Worm (Caenorhabditis elegans): ENCODE results near the gene appg-1.
"Not testable (repeated sequence)": the region's sequence is repeated elsewhere in the genome, so short reads cannot be mapped to it uniquely, and the experiment has no call there.

appg-1 gene

DNA sequence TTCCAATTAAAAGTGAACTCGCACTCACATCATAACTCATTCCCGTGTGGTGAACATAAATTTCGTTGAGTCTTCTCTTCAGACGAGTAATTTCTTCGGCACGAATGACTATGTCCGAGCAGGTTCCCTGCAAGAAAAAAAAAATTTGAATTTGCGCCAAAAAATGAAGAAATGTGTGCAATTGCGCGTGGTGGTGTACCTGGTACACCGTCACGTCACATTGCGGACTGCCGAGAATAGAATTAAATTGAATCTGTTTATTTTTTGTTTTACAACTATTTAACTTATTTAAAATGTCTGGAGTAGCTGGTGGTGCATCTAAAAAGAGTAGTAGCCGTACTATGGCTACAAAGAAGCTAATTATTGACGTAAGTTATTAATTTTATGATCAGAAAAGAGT, 24.9 kb upstream of the appg-1 start, which contains the start of gene mdt-22 (continued):
- peak; percentile 45 for TF ChIP-seq lin-39 (tag; optimal IDR thresholded peaks at IDR 0.05)
- peak; percentile 80 for TF ChIP-seq swsn-7 (tag; optimal IDR thresholded peaks at IDR 0.05)
- TF ChIP-seq jun-1 (tag; optimal IDR thresholded peaks at IDR 0.05): peak; percentile 55
- TF ChIP-seq mab-9 (GFP tag; IDR thresholded peaks at IDR 0.05): peak; percentile 72
- TF ChIP-seq lin-14 (GFP tag; optimal IDR thresholded peaks at IDR 0.05): peak; percentile 71
- peak; percentile 72 for TF ChIP-seq skn-1 (tag; optimal IDR thresholded peaks at IDR 0.05)
- peak; percentile 82 to 86 for TF ChIP-seq lsy-2 (tag; optimal IDR thresholded peaks at IDR 0.05)
- TF ChIP-seq ztf-4 (tag; optimal IDR thresholded peaks at IDR 0.05): no peak
- peak; percentile 97 to 98 (median 97) for TF ChIP-seq dpl-1 (GFP tag; optimal IDR thresholded peaks at IDR 0.05)
- TF ChIP-seq pax-3 (tag; optimal IDR thresholded peaks at IDR 0.05): peak; percentile 74
- peak; percentile 63 for TF ChIP-seq fkh-10 (GFP tag; optimal IDR thresholded peaks at IDR 0.05)
- peak; percentile 80 for TF ChIP-seq tbx-2 (tag; optimal IDR thresholded peaks at IDR 0.05)
- TF ChIP-seq tlp-1 (tag; optimal IDR thresholded peaks at IDR 0.05): no peak
- no peak for TF ChIP-seq unc-30 (tag; optimal IDR thresholded peaks at IDR 0.05)
- TF ChIP-seq ceh-82 (tag; optimal IDR thresholded peaks at IDR 0.05): peak; percentile 79 to 88 (median 87)
- TF ChIP-seq blmp-1 (tag; optimal IDR thresholded peaks at IDR 0.05): peak; percentile 52
- peak in 2 of 6 experiments; percentile 2 to 4 for TF ChIP-seq elt-3 (tag; optimal IDR thresholded peaks at IDR 0.05)
- TF ChIP-seq nhr-76 (tag; optimal IDR thresholded peaks at IDR 0.05): no peak
- TF ChIP-seq nhr-19 (GFP tag; conservative IDR thresholded peaks at IDR 0.05): peak; percentile 81
- TF ChIP-seq nhr-237 (tag; optimal IDR thresholded peaks at IDR 0.05): no peak
- no peak for TF ChIP-seq pqm-1 (tag; optimal IDR thresholded peaks at IDR 0.05)
- TF ChIP-seq sptf-1 (tag; optimal IDR thresholded peaks at IDR 0.05): no peak
- TF ChIP-seq nhr-12 (tag; optimal IDR thresholded peaks at IDR 0.05): no peak
- TF ChIP-seq lin-35 (GFP tag; optimal IDR thresholded peaks at IDR 0.05): peak; percentile 96 to 98
- TF ChIP-seq efl-1 (optimal IDR thresholded peaks at IDR 0.05): peak; percentile 87 to 97
- peak; percentile 97 to 99 for TF ChIP-seq efl-1 (GFP tag; optimal IDR thresholded peaks at IDR 0.05 in 1 of 2)
- peak; percentile 27 for TF ChIP-seq ama-1 (optimal IDR thresholded peaks at IDR 0.05)
- peak; percentile 25 for TF ChIP-seq mef-2 (tag; optimal IDR thresholded peaks at IDR 0.05)
- TF ChIP-seq C16A3.4 (tag; optimal IDR thresholded peaks at IDR 0.05): peak; percentile 83
- no peak for TF ChIP-seq unc-62 (GFP tag; optimal IDR thresholded peaks at IDR 0.05)
- TF ChIP-seq fkh-4 (tag; optimal IDR thresholded peaks at IDR 0.05; ENCODE audit: borderline replicate concordance): no peak
- TF ChIP-seq ets-5 (GFP tag; IDR thresholded peaks at IDR 0.05): no peak
- TF ChIP-seq egl-13 (tag; optimal IDR thresholded peaks at IDR 0.05): peak; percentile 66
- no peak for TF ChIP-seq nhr-11 (tag; optimal IDR thresholded peaks at IDR 0.05)
- peak; percentile 89 for TF ChIP-seq rnt-1 (tag; optimal IDR thresholded peaks at IDR 0.05)
- no peak for TF ChIP-seq pag-3 (tag; optimal IDR thresholded peaks at IDR 0.05; ENCODE audit: borderline replicate concordance, insufficient read depth)
- TF ChIP-seq ztf-11 (tag; optimal IDR thresholded peaks at IDR 0.05): peak in 1 of 2 experiments; percentile 71
- TF ChIP-seq egl-27 (tag; optimal IDR thresholded peaks at IDR 0.05): no peak
- TF ChIP-seq F16B12.6 (tag; optimal IDR thresholded peaks at IDR 0.05): peak; percentile 99
- TF ChIP-seq unc-98 (GFP tag; IDR thresholded peaks at IDR 0.05): peak; percentile 43; the same call in 1 of the 2 replicates
- peak; percentile 80 for TF ChIP-seq lin-13 (GFP tag; optimal IDR thresholded peaks at IDR 0.05)

- TF ChIP-seq nhr-85 (tag) (peak; percentile 1), efl-1 (GFP tag; optimal IDR thresholded peaks at IDR 0.05 in 1 of 2) (peak in 1 of 2 experiments; percentile 8)
- not testable (repeated sequence) for TF ChIP-seq efl-1 (optimal IDR thresholded peaks at IDR 0.05)
Measured at ce11 chrII:10302141-10302574, 23.7 kb upstream of the appg-1 start.

DNA sequence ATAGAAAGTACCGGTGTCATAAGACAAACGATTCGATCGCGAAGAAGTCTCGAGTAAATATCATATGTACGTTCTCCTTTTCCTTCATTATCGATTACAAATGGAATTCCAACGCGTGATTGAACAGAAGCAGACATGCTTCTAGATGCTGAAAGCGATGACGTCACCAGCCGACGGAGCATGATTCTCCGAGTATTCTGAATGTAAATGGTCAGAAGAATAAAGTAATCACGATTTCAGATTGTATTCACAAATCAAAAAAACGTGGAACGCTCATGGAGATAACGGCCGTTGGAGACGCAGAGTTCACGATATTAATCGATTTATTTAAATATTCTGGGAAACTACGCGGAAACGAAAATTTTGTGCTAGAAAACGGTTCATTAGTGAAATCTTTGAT, 23.2 kb upstream of the appg-1 start, which contains the start of gene clpp-1:
TSS of gene clpp-1 (minus strand) at position 197 of the 400 bp plus-strand sequence.
- no peak for TF ChIP-seq sup-37 (GFP tag; optimal IDR thresholded peaks at IDR 0.05)
- TF ChIP-seq pax-3 (tag; optimal IDR thresholded peaks at IDR 0.05): no peak
- no peak for TF ChIP-seq lir-3 (tag; optimal IDR thresholded peaks at IDR 0.05; ENCODE audit: poor library complexity)
- no peak for TF ChIP-seq zag-1 (tag; optimal IDR thresholded peaks at IDR 0.05)
- TF ChIP-seq C16A3.4 (tag; optimal IDR thresholded peaks at IDR 0.05): no peak
- TF ChIP-seq nhr-71 (tag; optimal IDR thresholded peaks at IDR 0.05): peak; percentile 42
- peak; percentile 28 for TF ChIP-seq fkh-8 (tag; optimal IDR thresholded peaks at IDR 0.05)
- TF ChIP-seq elt-3 (tag; optimal IDR thresholded peaks at IDR 0.05): no peak
- TF ChIP-seq hpl-2 (GFP tag; optimal IDR thresholded peaks at IDR 0.05): no peak
- peak; percentile 11 for TF ChIP-seq swsn-7 (tag; optimal IDR thresholded peaks at IDR 0.05)
- peak; percentile 60 for TF ChIP-seq ztf-4 (tag; optimal IDR thresholded peaks at IDR 0.05)
- no peak for TF ChIP-seq nhr-84 (tag; optimal IDR thresholded peaks at IDR 0.05)
- TF ChIP-seq ceh-82 (tag; optimal IDR thresholded peaks at IDR 0.05): no peak
- TF ChIP-seq ama-1 (optimal IDR thresholded peaks at IDR 0.05): peak; percentile 20
- TF ChIP-seq lsy-2 (tag; optimal IDR thresholded peaks at IDR 0.05): no peak
- TF ChIP-seq lin-39 (tag; optimal IDR thresholded peaks at IDR 0.05): no peak
- TF ChIP-seq efl-3 (GFP tag; optimal IDR thresholded peaks at IDR 0.05): no peak
- TF ChIP-seq snu-23 (GFP tag; optimal IDR thresholded peaks at IDR 0.05): peak; percentile 6

Measured in whole organism, L1 larva.